Fruit fly (Drosophila melanogaster) whole organism, embryonic: ENCODE data around the gene CG6325.

ENCODE experiments used
- Atf-2 ChIP-seq: fragments of 200-800 bp; sonication (Bioruptor generic); optimal IDR thresholded peaks from 2 replicates; lab custom pipeline; 2016; ENCODE audit warnings: missing biosample characterization, missing genetic modification characterization
- Atf3 ChIP-seq: fragments of 200-800 bp; sonication (Bioruptor generic); optimal IDR thresholded peaks from 3 replicates; lab custom pipeline; 2016; ENCODE audit warnings: missing biosample characterization, missing genetic modification characterization
- CG10274 ChIP-seq: fragments of 200-800 bp; sonication (Bioruptor generic); optimal IDR thresholded peaks from 3 replicates; lab custom pipeline; 2017; ENCODE audit warnings: missing biosample characterization, mild to moderate bottlenecking, missing genetic modification characterization
- CG10654 ChIP-seq: fragments of 200-800 bp; sonication (Bioruptor generic); optimal IDR thresholded peaks from 2 replicates; lab custom pipeline; 2016; ENCODE audit warnings: missing biosample characterization, missing genetic modification characterization
- CG11560 ChIP-seq: fragments of 200-800 bp; sonication (Bioruptor generic); IDR thresholded peaks from 3 replicates; pipeline ENCODE4 v1.3.6; 2022; ENCODE audit warnings: missing biosample characterization, missing genetic modification characterization
- CG13424 ChIP-seq: fragments of 200-800 bp; sonication (Bioruptor generic); optimal IDR thresholded peaks from 2 replicates; lab custom pipeline; 2019; ENCODE audit warnings: missing biosample characterization, mild to moderate bottlenecking, missing genetic modification characterization, moderate library complexity
- CG13624 ChIP-seq: fragments of 200-800 bp; sonication (Bioruptor generic); optimal IDR thresholded peaks from 2 replicates; lab custom pipeline; 2016; ENCODE audit warnings: missing biosample characterization, missing genetic modification characterization
- CG15601 ChIP-seq: fragments of 200-800 bp; sonication (Bioruptor generic); optimal IDR thresholded peaks from 3 replicates; lab custom pipeline; 2019; ENCODE audit warnings: missing biosample characterization, mild to moderate bottlenecking, missing genetic modification characterization, moderate library complexity
- CG1603 ChIP-seq: fragments of 200-800 bp; sonication (Bioruptor generic); optimal IDR thresholded peaks from 2 replicates; lab custom pipeline; 2019; ENCODE audit warnings: missing biosample characterization, mild to moderate bottlenecking, missing genetic modification characterization, moderate library complexity
- CG17186 ChIP-seq: fragments of 200-800 bp; sonication (Bioruptor generic); optimal IDR thresholded peaks from 3 replicates; lab custom pipeline; 2017; ENCODE audit warnings: missing biosample characterization, missing genetic modification reagents, missing genetic modification characterization
- CG17385 ChIP-seq: fragments of 200-800 bp; sonication (Bioruptor generic); optimal IDR thresholded peaks from 3 replicates; lab custom pipeline; 2018; ENCODE audit warnings: missing biosample characterization, mild to moderate bottlenecking, missing genetic modification characterization
- CG2889 ChIP-seq: fragments of 200-800 bp; sonication (Bioruptor generic); IDR thresholded peaks from 3 replicates; pipeline ENCODE4 v1.3.6; 2022; ENCODE audit warnings: missing biosample characterization, missing genetic modification characterization
- CG31388 ChIP-seq: fragments of 200-800 bp; sonication (Bioruptor generic); optimal IDR thresholded peaks from 2 replicates; lab custom pipeline; 2016; ENCODE audit warnings: missing biosample characterization, missing genetic modification characterization
- CG32532 ChIP-seq: fragments of 200-800 bp; sonication (Bioruptor generic); IDR thresholded peaks from 2 replicates; pipeline ENCODE4 v1.3.6; 2022; ENCODE audit warnings: missing biosample characterization, missing genetic modification characterization
- CG32772 ChIP-seq: fragments of 200-800 bp; sonication (Bioruptor generic); IDR thresholded peaks from 2 replicates; pipeline ENCODE4 v1.3.6; 2022; ENCODE audit warnings: missing biosample characterization, missing genetic modification characterization
- CG33557 ChIP-seq: fragments of 200-800 bp; sonication (Bioruptor generic); optimal IDR thresholded peaks from 2 replicates; lab custom pipeline; 2019; ENCODE audit warnings: missing biosample characterization, mild to moderate bottlenecking, missing genetic modification characterization, moderate library complexity
- CG6813 ChIP-seq: fragments of 200-800 bp; sonication (Bioruptor generic); optimal IDR thresholded peaks from 2 replicates; lab custom pipeline; 2017; ENCODE audit warnings: missing biosample characterization, missing genetic modification characterization, mild to moderate bottlenecking, moderate library complexity, missing genetic modification reagents
- CG6854 ChIP-seq: fragments of 200-800 bp; sonication (Bioruptor generic); optimal IDR thresholded peaks from 3 replicates; lab custom pipeline; 2017; ENCODE audit warnings: missing biosample characterization, mild to moderate bottlenecking, missing genetic modification characterization
- CG7556 ChIP-seq: fragments of 200-800 bp; sonication (Bioruptor generic); optimal IDR thresholded peaks from 2 replicates; lab custom pipeline; 2017; ENCODE audit warnings: missing biosample characterization, mild to moderate bottlenecking, missing genetic modification characterization
- CG8290 ChIP-seq, 3 experiments: fragments of 200-800 bp; sonication (Bioruptor generic); optimal IDR thresholded peaks; 2 replicates each; lab custom pipeline; 2016 to 2019; ENCODE audit warnings: missing biosample characterization in 3 of 3, missing genetic modification characterization in 3 of 3, mild to moderate bottlenecking in 2 of 3, moderate library complexity in 1 of 3
- Chrac-16 ChIP-seq: fragments of 200-800 bp; sonication (Bioruptor generic); optimal IDR thresholded peaks from 3 replicates; lab custom pipeline; 2016; ENCODE audit warnings: missing biosample characterization, missing genetic modification characterization
- D19A ChIP-seq: fragments of 200-800 bp; optimal IDR thresholded peaks from 3 replicates; lab custom pipeline; 2019; ENCODE audit warnings: missing biosample characterization, mild to moderate bottlenecking, missing genetic modification characterization, moderate library complexity
- Doc3 ChIP-seq: fragments of 200-800 bp; sonication (Bioruptor generic); IDR thresholded peaks from 3 replicates; pipeline ENCODE4 v1.3.6; 2022; ENCODE audit warnings: missing biosample characterization, missing genetic modification characterization; ENCODE audit not compliant: partially characterized antibody
- Dref ChIP-seq: fragments of 200-800 bp; sonication (Bioruptor generic); IDR thresholded peaks from 2 replicates; pipeline ENCODE4 v1.3.6; 2022; ENCODE audit warnings: missing biosample characterization, missing genetic modification characterization
- HLH3B ChIP-seq: fragments of 200-800 bp; sonication (Bioruptor generic); IDR thresholded peaks from 2 replicates; pipeline ENCODE4 v1.3.6; 2022; ENCODE audit warnings: missing biosample characterization, missing genetic modification characterization
- Hey ChIP-seq: fragments of 200-800 bp; sonication (Bioruptor generic); optimal IDR thresholded peaks from 3 replicates; lab custom pipeline; 2018; ENCODE audit warnings: missing biosample characterization, mild to moderate bottlenecking, missing genetic modification characterization
- Hr39 ChIP-seq: fragments of >200 bp; optimal IDR thresholded peaks from 2 replicates; lab custom pipeline; 2017
- Nf-YA ChIP-seq: fragments of 200-800 bp; sonication (Bioruptor generic); IDR thresholded peaks from 2 replicates; pipeline ENCODE4 v1.3.6; 2022; ENCODE audit warnings: missing biosample characterization, missing genetic modification characterization
- PHDP ChIP-seq: fragments of 200-800 bp; sonication (Bioruptor generic); optimal IDR thresholded peaks from 3 replicates; lab custom pipeline; 2018; ENCODE audit warnings: missing biosample characterization, mild to moderate bottlenecking, missing genetic modification characterization, moderate library complexity
- Poxn ChIP-seq: fragments of 200-800 bp; sonication (Bioruptor generic); IDR thresholded peaks from 2 replicates; pipeline ENCODE4 v1.3.6; 2022; ENCODE audit warnings: missing biosample characterization, missing genetic modification characterization
- Sry-β ChIP-seq: fragments of 200-800 bp; sonication (Bioruptor generic); optimal IDR thresholded peaks from 2 replicates; lab custom pipeline; 2018; ENCODE audit warnings: missing biosample characterization, mild to moderate bottlenecking, missing genetic modification characterization, moderate library complexity
- Sry-δ ChIP-seq: fragments of 200-800 bp; sonication (Bioruptor generic); optimal IDR thresholded peaks from 2 replicates; lab custom pipeline; 2016; ENCODE audit warnings: missing biosample characterization, missing genetic modification characterization
- Tbp ChIP-seq: fragments of >200 bp; optimal IDR thresholded peaks from 2 replicates; lab custom pipeline; 2018; ENCODE audit warnings: missing biosample characterization, missing genetic modification characterization
- Xrp1 ChIP-seq: fragments of 200-800 bp; sonication (Bioruptor generic); IDR thresholded peaks from 2 replicates; pipeline ENCODE4 v1.3.6; 2022; ENCODE audit warnings: missing biosample characterization, missing genetic modification characterization
- aop ChIP-seq: fragments of 200-800 bp; sonication (Bioruptor generic); IDR thresholded peaks from 2 replicates; pipeline ENCODE4 v1.3.6; 2022; ENCODE audit warnings: missing biosample characterization, missing genetic modification characterization
- dan ChIP-seq: fragments of 200-800 bp; sonication (Bioruptor generic); IDR thresholded peaks from 2 replicates; pipeline ENCODE4 v1.3.6; 2022; ENCODE audit warnings: missing biosample characterization, missing genetic modification characterization
- dm ChIP-seq: fragments of 200-800 bp; sonication (Bioruptor generic); optimal IDR thresholded peaks from 3 replicates; lab custom pipeline; 2016; ENCODE audit warnings: missing biosample characterization, missing genetic modification characterization
- fd3F ChIP-seq: fragments of 200-800 bp; sonication (Bioruptor generic); optimal IDR thresholded peaks from 2 replicates; lab custom pipeline; 2018; ENCODE audit warnings: missing biosample characterization, mild to moderate bottlenecking, missing genetic modification characterization, moderate library complexity
- gem ChIP-seq: fragments of 200-800 bp; sonication (Bioruptor generic); optimal IDR thresholded peaks from 2 replicates; lab custom pipeline; 2019; ENCODE audit warnings: missing biosample characterization, mild to moderate bottlenecking, missing genetic modification characterization, moderate library complexity
- grn ChIP-seq: fragments of 200-800 bp; sonication (Bioruptor generic); optimal IDR thresholded peaks from 3 replicates; lab custom pipeline; 2017; ENCODE audit warnings: missing biosample characterization, missing genetic modification characterization
- gsb-n ChIP-seq: fragments of 200-800 bp; sonication (Bioruptor generic); optimal IDR thresholded peaks from 3 replicates; lab custom pipeline; 2018; ENCODE audit warnings: missing biosample characterization, mild to moderate bottlenecking, missing genetic modification characterization
- ham ChIP-seq: fragments of 200-800 bp; sonication (Bioruptor generic); IDR thresholded peaks from 2 replicates; pipeline ENCODE4 v1.3.6; 2022; ENCODE audit warnings: missing biosample characterization, missing genetic modification characterization
- kah ChIP-seq: fragments of 200-800 bp; sonication (Bioruptor generic); optimal IDR thresholded peaks from 2 replicates; lab custom pipeline; 2018; ENCODE audit warnings: missing biosample characterization, mild to moderate bottlenecking, missing genetic modification characterization
- klu ChIP-seq: fragments of 200-800 bp; sonication (Bioruptor generic); IDR thresholded peaks from 2 replicates; pipeline ENCODE4 v1.3.6; 2022; ENCODE audit warnings: missing biosample characterization, missing genetic modification characterization
- lbe ChIP-seq: fragments of 200-800 bp; sonication (Bioruptor generic); optimal IDR thresholded peaks from 2 replicates; lab custom pipeline; 2016; ENCODE audit warnings: missing biosample characterization, mild to moderate bottlenecking, missing genetic modification characterization
- pho ChIP-seq: fragments of 200-800 bp; sonication (Bioruptor generic); optimal IDR thresholded peaks from 2 replicates; lab custom pipeline; 2016; ENCODE audit warnings: missing biosample characterization, missing genetic modification characterization
- sens-2 ChIP-seq: fragments of 200-800 bp; sonication (Bioruptor generic); IDR thresholded peaks from 2 replicates; pipeline ENCODE4 v1.3.6; 2022; ENCODE audit warnings: missing biosample characterization, missing genetic modification characterization
- tna ChIP-seq: fragments of 200-800 bp; sonication (Bioruptor generic); IDR thresholded peaks from 2 replicates; pipeline ENCODE4 v1.3.6; 2022; ENCODE audit warnings: missing biosample characterization, missing genetic modification characterization; ENCODE audit not compliant: partially characterized antibody
- unc-4 ChIP-seq: fragments of 200-800 bp; sonication (Bioruptor generic); IDR thresholded peaks from 2 replicates; pipeline ENCODE4 v1.3.6; 2022; ENCODE audit warnings: missing biosample characterization, missing genetic modification characterization; ENCODE audit not compliant: partially characterized antibody
- yki ChIP-seq: fragments of >200 bp; optimal IDR thresholded peaks from 3 replicates; lab custom pipeline; 2018

Gene CG6325

DNA sequence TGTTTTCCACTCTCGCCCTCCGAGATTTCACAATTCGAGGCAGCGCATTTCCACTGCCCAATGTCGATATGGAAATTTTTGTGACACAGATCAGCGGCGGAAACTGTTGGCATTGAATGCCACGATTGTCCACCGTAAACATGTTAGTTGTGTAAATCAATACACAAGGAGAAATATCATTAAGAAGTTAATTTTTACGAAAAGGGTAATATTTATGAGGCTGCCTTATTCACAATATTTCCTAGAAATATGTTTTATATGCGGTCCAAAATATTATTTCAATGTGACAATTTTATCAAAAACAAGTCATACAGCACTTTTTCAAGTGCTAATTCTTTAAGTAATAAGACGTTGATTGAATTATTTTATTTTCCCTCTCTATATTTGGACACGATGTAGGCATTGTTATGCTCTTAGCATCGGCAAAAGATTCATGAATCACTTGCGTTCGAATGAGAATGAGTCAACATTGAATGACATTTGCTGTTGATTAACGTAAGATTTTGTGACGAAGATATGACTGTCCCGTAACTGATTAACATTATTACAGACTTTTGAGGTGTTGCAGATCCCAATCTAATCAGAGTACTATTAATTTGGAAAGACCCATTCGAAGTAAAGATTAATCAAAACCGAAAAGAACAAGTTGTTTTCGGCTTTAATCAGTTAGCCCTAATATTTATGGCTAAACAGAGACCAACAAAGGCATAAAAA lies 13.3 kb downstream of the CG6325 start (continued):
- TF ChIP-seq tna (GFP tag; lab: Robert Waterston, UW) = no peak
- TF ChIP-seq gsb-n (tag; lab: Kevin White, UChicago) = no peak
- peak; percentile 78 for TF ChIP-seq pho (GFP tag; lab: Kevin White, UChicago)
- TF ChIP-seq ham (GFP tag; lab: Robert Waterston, UW) = no peak
- peak; percentile 87 for TF ChIP-seq fd3F (GFP tag; lab: Kevin White, UChicago)
- TF ChIP-seq Poxn (GFP tag; lab: Robert Waterston, UW) = no peak
- peak; percentile 77 for TF ChIP-seq CG32772 (GFP tag; lab: Robert Waterston, UW)
- no peak for TF ChIP-seq CG10274 (GFP tag; lab: Kevin White, UChicago)
- peak; percentile 42 for TF ChIP-seq kah (GFP tag; lab: Kevin White, UChicago)
- TF ChIP-seq CG1603 (tag; lab: Kevin White, UChicago) = peak; percentile 84
- TF ChIP-seq CG13624 (GFP tag; lab: Kevin White, UChicago) = peak; percentile 85
- peak; percentile 49 for TF ChIP-seq dm
- peak; percentile 71 for TF ChIP-seq Atf3 (GFP tag; lab: Kevin White, UChicago)
- TF ChIP-seq grn (GFP tag; lab: Kevin White, UChicago) = peak; percentile 99
- no peak for TF ChIP-seq klu
- TF ChIP-seq PHDP (tag; lab: Kevin White, UChicago) = peak; percentile 91
- TF ChIP-seq dan (GFP tag; lab: Robert Waterston, UW) = no peak
- TF ChIP-seq sens-2 (GFP tag; lab: Robert Waterston, UW) = peak; percentile 61
- no peak for TF ChIP-seq CG17186 (GFP tag; lab: Kevin White, UChicago)
- TF ChIP-seq CG31388 (GFP tag; lab: Kevin White, UChicago) = peak; percentile 46
- no peak for TF ChIP-seq lbe
- TF ChIP-seq CG7556 (GFP tag; lab: Kevin White, UChicago) = peak; percentile 87
- no peak for TF ChIP-seq unc-4
- TF ChIP-seq CG6854 (GFP tag; lab: Kevin White, UChicago) = peak; percentile 1
- TF ChIP-seq Hey (tag; lab: Kevin White, UChicago) = peak; percentile 14
- no peak for TF ChIP-seq Dref (GFP tag; lab: Robert Waterston, UW)
- peak; percentile 73 for TF ChIP-seq Atf-2 (GFP tag; lab: Kevin White, UChicago)
- peak; percentile 25 for TF ChIP-seq Sry-β (GFP tag; lab: Kevin White, UChicago)
- TF ChIP-seq CG32532 (GFP tag; lab: Robert Waterston, UW) = peak; percentile 75; the same call in 1 of the 2 replicates
- peak; percentile 84 for TF ChIP-seq Nf-YA (GFP tag; lab: Robert Waterston, UW)
- TF ChIP-seq CG33557 (GFP tag; lab: Kevin White, UChicago) = no peak
- peak; percentile 73 for TF ChIP-seq CG10654 (GFP tag; lab: Kevin White, UChicago)
- TF ChIP-seq D19A = peak; percentile 58
- TF ChIP-seq aop = no peak
- TF ChIP-seq CG15601 = peak; percentile 56
- peak; percentile 73 for TF ChIP-seq CG6813 (GFP tag; lab: Kevin White, UChicago)
- TF ChIP-seq Doc3 = no peak
- TF ChIP-seq gem (tag; lab: Kevin White, UChicago) = peak; percentile 84
- TF ChIP-seq Tbp (GFP tag; lab: Kevin White, UChicago) = no peak
- TF ChIP-seq Hr39 (lab: Kevin White, UChicago) = no peak
- no peak for TF ChIP-seq yki (lab: Kevin White, UChicago)
- TF ChIP-seq CG2889 (GFP tag; lab: Robert Waterston, UW) = peak; percentile 82
- peak; percentile 86 for TF ChIP-seq HLH3B (GFP tag; lab: Robert Waterston, UW)
- no peak for TF ChIP-seq CG11560 (tag; lab: Robert Waterston, UW)
- peak; percentile 80; the same call in 1 of the 2 replicates for TF ChIP-seq Xrp1 (GFP tag; lab: Robert Waterston, UW)
- peak; percentile 20 for TF ChIP-seq Sry-δ (GFP tag; lab: Kevin White, UChicago)
- peak; percentile 79 for TF ChIP-seq CG17385 (GFP tag; lab: Kevin White, UChicago)
- TF ChIP-seq CG13424 (tag; lab: Kevin White, UChicago) = peak; percentile 90
- peak; percentile 37 for TF ChIP-seq CG8290 (GFP tag; optimal IDR thresholded peaks at IDR 0.05; lab: Kevin White, UChicago)
- peak in 1 of 2 experiments; percentile 90 for TF ChIP-seq CG8290 (tag; optimal IDR thresholded peaks at IDR 0.05; lab: Kevin White, UChicago)
- TF ChIP-seq Chrac-16 (GFP tag; lab: Kevin White, UChicago) = peak; percentile 55
